Fruit fly (Drosophila melanogaster) whole organism, prepupa: Measurements from ENCODE around the gene HDAC6.

Source experiments
- Blimp-1 ChIP-seq: fragments of 200-800 bp; sonication (Bioruptor generic); optimal IDR thresholded peaks from 3 replicates; lab custom pipeline; 2017; ENCODE audit warnings: missing biosample characterization, missing genetic modification characterization, mild to moderate bottlenecking, moderate library complexity, missing genetic modification reagents
- CG10631 ChIP-seq: fragments of 200-800 bp; sonication (Bioruptor generic); optimal IDR thresholded peaks from 2 replicates; lab custom pipeline; 2016; ENCODE audit warnings: missing biosample characterization, missing genetic modification characterization
- CG10669 ChIP-seq: fragments of 200-800 bp; sonication (Bioruptor generic); optimal IDR thresholded peaks from 3 replicates; lab custom pipeline; 2018; ENCODE audit warnings: missing biosample characterization, mild to moderate bottlenecking, missing genetic modification characterization, moderate library complexity
- CG11294 ChIP-seq: fragments of 200-800 bp; sonication (Bioruptor generic); IDR thresholded peaks from 2 replicates; pipeline ENCODE4 v1.3.6; 2022; ENCODE audit warnings: missing biosample characterization, missing genetic modification characterization
- CG11762 ChIP-seq: fragments of 200-800 bp; sonication (Bioruptor generic); optimal IDR thresholded peaks from 3 replicates; lab custom pipeline; 2016; ENCODE audit warnings: missing biosample characterization, missing genetic modification characterization; ENCODE audit not compliant: insufficient read depth
- CG11902 ChIP-seq: fragments of 200-800 bp; sonication (Bioruptor generic); optimal IDR thresholded peaks from 3 replicates; lab custom pipeline; 2016; ENCODE audit warnings: missing biosample characterization, missing genetic modification characterization
- CG15336 ChIP-seq: fragments of 200-800 bp; sonication (Bioruptor generic); IDR thresholded peaks from 2 replicates; pipeline ENCODE4 v1.3.6; 2022; ENCODE audit warnings: missing biosample characterization, missing genetic modification characterization
- CG1621 ChIP-seq: fragments of 200-800 bp; sonication (Bioruptor generic); optimal IDR thresholded peaks from 3 replicates; lab custom pipeline; 2018; ENCODE audit warnings: missing biosample characterization, mild to moderate bottlenecking, missing genetic modification characterization
- CG16779 ChIP-seq: fragments of 200-800 bp; sonication (Bioruptor generic); optimal IDR thresholded peaks from 3 replicates; lab custom pipeline; 2017; ENCODE audit warnings: missing biosample characterization, mild to moderate bottlenecking, missing genetic modification characterization
- CG3032 ChIP-seq: fragments of 200-800 bp; optimal IDR thresholded peaks from 2 replicates; lab custom pipeline; 2019; ENCODE audit warnings: missing biosample characterization, mild to moderate bottlenecking, missing genetic modification characterization, moderate library complexity
- CG3919 ChIP-seq: fragments of 200-800 bp; sonication (Bioruptor generic); optimal IDR thresholded peaks from 3 replicates; lab custom pipeline; 2016; ENCODE audit warnings: missing biosample characterization, missing genetic modification characterization
- CG4318 ChIP-seq: fragments of 200-800 bp; sonication (Bioruptor generic); optimal IDR thresholded peaks from 3 replicates; lab custom pipeline; 2017; ENCODE audit warnings: missing biosample characterization, mild to moderate bottlenecking, missing genetic modification characterization
- CG6163 ChIP-seq: fragments of 200-800 bp; sonication (Bioruptor generic); IDR thresholded peaks from 3 replicates; pipeline ENCODE4 v1.3.6; 2022; ENCODE audit warnings: missing biosample characterization, missing genetic modification characterization
- CG6792 ChIP-seq: fragments of 200-800 bp; sonication (Bioruptor generic); optimal IDR thresholded peaks from 3 replicates; lab custom pipeline; 2016; ENCODE audit warnings: missing biosample characterization, missing genetic modification characterization
- CG6808 ChIP-seq: fragments of 200-800 bp; sonication (Bioruptor generic); optimal IDR thresholded peaks from 3 replicates; lab custom pipeline; 2017; ENCODE audit warnings: missing biosample characterization, missing genetic modification characterization, mild to moderate bottlenecking, moderate library complexity, missing genetic modification reagents
- CG6854 ChIP-seq: fragments of 200-800 bp; sonication (Bioruptor generic); optimal IDR thresholded peaks from 2 replicates; lab custom pipeline; 2017; ENCODE audit warnings: missing biosample characterization, mild to moderate bottlenecking, missing genetic modification characterization
- CG7368 ChIP-seq: fragments of 200-800 bp; sonication (Bioruptor generic); optimal IDR thresholded peaks from 3 replicates; lab custom pipeline; 2016; ENCODE audit warnings: missing biosample characterization, missing genetic modification characterization
- CG8119 ChIP-seq: fragments of 200-800 bp; sonication (Bioruptor generic); IDR thresholded peaks from 3 replicates; pipeline ENCODE4 v1.3.6; 2022; ENCODE audit warnings: missing biosample characterization, missing genetic modification characterization
- CG8319 ChIP-seq: fragments of 200-800 bp; sonication (Bioruptor generic); optimal IDR thresholded peaks from 3 replicates; lab custom pipeline; 2016; ENCODE audit warnings: missing biosample characterization, missing genetic modification characterization
- CG8632 ChIP-seq: fragments of 200-800 bp; sonication (Bioruptor generic); optimal IDR thresholded peaks from 3 replicates; lab custom pipeline; 2016; ENCODE audit warnings: missing biosample characterization, missing genetic modification characterization
- Eip78C ChIP-seq: fragments of 200-800 bp; sonication (Bioruptor generic); peaks from one replicate; lab custom pipeline; 2016; ENCODE audit warnings: missing biosample characterization, missing genetic modification characterization
- Eip93F ChIP-seq: fragments of 200-800 bp; sonication (Bioruptor generic); optimal IDR thresholded peaks from 2 replicates; lab custom pipeline; 2016; ENCODE audit warnings: missing biosample characterization, mild to moderate bottlenecking, missing genetic modification characterization
- Ets21C ChIP-seq: fragments of 200-800 bp; sonication (Bioruptor generic); optimal IDR thresholded peaks from 3 replicates; lab custom pipeline; 2016; ENCODE audit warnings: missing biosample characterization, missing genetic modification characterization
- Ets96B ChIP-seq: fragments of 200-800 bp; optimal IDR thresholded peaks from 2 replicates; lab custom pipeline; 2019; ENCODE audit warnings: missing biosample characterization, mild to moderate bottlenecking, missing genetic modification characterization, moderate library complexity
- Gug ChIP-seq: fragments of 200-800 bp; sonication (Bioruptor generic); IDR thresholded peaks from 2 replicates; pipeline ENCODE4 v1.3.6; 2022; ENCODE audit warnings: missing biosample characterization, missing genetic modification characterization
- Hr38 ChIP-seq: sonication (Bioruptor generic); optimal IDR thresholded peaks from 2 replicates; lab custom pipeline; 2016; ENCODE audit warnings: missing biosample characterization, missing genetic modification characterization
- Hr39 ChIP-seq: fragments of 200-800 bp; sonication (Bioruptor generic); optimal IDR thresholded peaks from 2 replicates; lab custom pipeline; 2016; ENCODE audit warnings: missing biosample characterization, missing genetic modification characterization
- Hr4 ChIP-seq: fragments of 200-800 bp; sonication (Bioruptor generic); optimal IDR thresholded peaks from 3 replicates; lab custom pipeline; 2016; ENCODE audit warnings: missing biosample characterization, missing genetic modification characterization
- Lpt ChIP-seq: fragments of 200-800 bp; sonication (Bioruptor generic); optimal IDR thresholded peaks from 3 replicates; lab custom pipeline; 2016; ENCODE audit warnings: missing biosample characterization, missing genetic modification characterization
- Met ChIP-seq: fragments of 200-800 bp; sonication (Bioruptor generic); optimal IDR thresholded peaks from 3 replicates; lab custom pipeline; 2016; ENCODE audit warnings: missing biosample characterization, missing genetic modification characterization
- Sox102F ChIP-seq: fragments of 200-800 bp; sonication (Bioruptor generic); optimal IDR thresholded peaks from 2 replicates; lab custom pipeline; 2016; ENCODE audit warnings: missing biosample characterization, mild to moderate bottlenecking, missing genetic modification characterization
- Sox14 ChIP-seq: fragments of 200-800 bp; sonication (Bioruptor generic); optimal IDR thresholded peaks from 3 replicates; lab custom pipeline; 2016; ENCODE audit warnings: missing biosample characterization, missing genetic modification characterization
- Sox15 ChIP-seq: fragments of 200-800 bp; sonication (Bioruptor generic); optimal IDR thresholded peaks from 3 replicates; lab custom pipeline; 2016; ENCODE audit warnings: missing biosample characterization, missing genetic modification characterization
- achi ChIP-seq: fragments of 200-800 bp; sonication (Bioruptor generic); optimal IDR thresholded peaks from 3 replicates; lab custom pipeline; 2016; ENCODE audit warnings: missing biosample characterization, missing genetic modification characterization
- cyc ChIP-seq: fragments of 200-800 bp; sonication (Bioruptor generic); optimal IDR thresholded peaks from 3 replicates; lab custom pipeline; 2016; ENCODE audit warnings: missing biosample characterization, missing genetic modification characterization
- dac ChIP-seq: fragments of 200-800 bp; sonication (Bioruptor generic); optimal IDR thresholded peaks from 2 replicates; lab custom pipeline; 2017; ENCODE audit warnings: missing biosample characterization, mild to moderate bottlenecking, missing genetic modification characterization
- dsx ChIP-seq: fragments of 200-800 bp; optimal IDR thresholded peaks from 3 replicates; lab custom pipeline; 2019; ENCODE audit warnings: missing biosample characterization, mild to moderate bottlenecking, missing genetic modification characterization, moderate library complexity; ENCODE audit not compliant: poor library complexity, severe bottlenecking
- eg ChIP-seq: fragments of 200-800 bp; sonication (Bioruptor generic); IDR thresholded peaks from 3 replicates; pipeline ENCODE4 v1.3.6; 2022; ENCODE audit warnings: missing biosample characterization, missing genetic modification characterization
- esn ChIP-seq: fragments of 200-800 bp; sonication (Bioruptor generic); optimal IDR thresholded peaks from 2 replicates; lab custom pipeline; 2016; ENCODE audit warnings: missing biosample characterization, mild to moderate bottlenecking, missing genetic modification characterization, moderate library complexity
- fd59A ChIP-seq: fragments of 200-800 bp; sonication (Bioruptor generic); optimal IDR thresholded peaks from 2 replicates; lab custom pipeline; 2017; ENCODE audit warnings: missing biosample characterization, mild to moderate bottlenecking, missing genetic modification characterization, missing genetic modification reagents
- fd85E ChIP-seq: fragments of 200-800 bp; sonication (Bioruptor generic); optimal IDR thresholded peaks from 3 replicates; lab custom pipeline; 2016; ENCODE audit warnings: missing biosample characterization, missing genetic modification characterization
- fkh ChIP-seq: fragments of 200-800 bp; sonication (Bioruptor generic); optimal IDR thresholded peaks from 3 replicates; lab custom pipeline; 2017; ENCODE audit warnings: missing biosample characterization, mild to moderate bottlenecking, missing genetic modification characterization, moderate library complexity
- lz ChIP-seq: fragments of 200-800 bp; sonication (Bioruptor generic); optimal IDR thresholded peaks from 3 replicates; lab custom pipeline; 2016; ENCODE audit warnings: missing biosample characterization, missing genetic modification characterization
- net ChIP-seq: fragments of 200-800 bp; sonication (Bioruptor generic); optimal IDR thresholded peaks from 3 replicates; lab custom pipeline; 2016; ENCODE audit warnings: missing biosample characterization, missing genetic modification characterization
- pdm3 ChIP-seq: fragments of 200-800 bp; sonication (Bioruptor generic); optimal IDR thresholded peaks from 3 replicates; lab custom pipeline; 2016; ENCODE audit warnings: missing biosample characterization, missing genetic modification characterization
- salr ChIP-seq, 2 experiments: fragments of 200-800 bp; sonication (Bioruptor generic); optimal IDR thresholded peaks; 3 replicates each; lab custom pipeline; 2016 to 2018; ENCODE audit warnings: missing biosample characterization in 2 of 2, missing genetic modification characterization in 2 of 2, mild to moderate bottlenecking in 1 of 2
- spab ChIP-seq: fragments of 200-800 bp; sonication (Bioruptor generic); optimal IDR thresholded peaks from 2 replicates; lab custom pipeline; 2017; ENCODE audit warnings: missing biosample characterization, mild to moderate bottlenecking, missing genetic modification characterization, missing genetic modification reagents
- ss ChIP-seq, 2 experiments: fragments of 200-800 bp; sonication (Bioruptor generic); optimal IDR thresholded peaks; 2 replicates in 1 of 2; 3 replicates in 1 of 2; lab custom pipeline; 2017 to 2018; ENCODE audit warnings: mild to moderate bottlenecking in 2 of 2, missing biosample characterization in 2 of 2, missing genetic modification characterization in 2 of 2, moderate library complexity in 1 of 2
- topi ChIP-seq: fragments of 200-800 bp; sonication (Bioruptor generic); optimal IDR thresholded peaks from 3 replicates; lab custom pipeline; 2016; ENCODE audit warnings: missing biosample characterization, missing genetic modification characterization
- vri ChIP-seq: fragments of 200-800 bp; sonication (Bioruptor generic); optimal IDR thresholded peaks from 3 replicates; lab custom pipeline; 2016; ENCODE audit warnings: missing biosample characterization, mild to moderate bottlenecking, missing genetic modification characterization

Gene HDAC6

dm6 chrX:15305975-15306909, 26.9 kb upstream of the HDAC6 start:
- TF ChIP-seq net (GFP tag; lab: Kevin White, UChicago): peak; percentile 32
- 0 out of 3 replicates have a peak, but pooled peaks have one; percentile 26 for TF ChIP-seq CG8119 (GFP tag; lab: Robert Waterston, UW)
- TF ChIP-seq dac (GFP tag; lab: Kevin White, UChicago): no peak
- TF ChIP-seq Ets21C (GFP tag; lab: Kevin White, UChicago): peak; percentile 4
- peak; percentile 5 for TF ChIP-seq Hr4 (GFP tag; lab: Kevin White, UChicago)
- TF ChIP-seq Sox15 (GFP tag; lab: Kevin White, UChicago): no peak
- TF ChIP-seq Gug (GFP tag; lab: Robert Waterston, UW): no peak
- no peak for TF ChIP-seq CG4318 (GFP tag; lab: Kevin White, UChicago)
- TF ChIP-seq topi (GFP tag; lab: Kevin White, UChicago): no peak
- TF ChIP-seq Sox102F: peak; percentile 42
- TF ChIP-seq cyc: no peak
- no peak for TF ChIP-seq achi
- peak; percentile 63 for TF ChIP-seq dsx
- TF ChIP-seq spab: no peak
- no peak for TF ChIP-seq Hr38 (GFP tag; lab: Kevin White, UChicago)
- peak; percentile 18 for TF ChIP-seq CG16779 (tag; lab: Kevin White, UChicago)
- no peak for TF ChIP-seq fd59A (GFP tag; lab: Kevin White, UChicago)
- no peak for TF ChIP-seq CG11762 (GFP tag; lab: Kevin White, UChicago)
- no peak for TF ChIP-seq CG11902 (GFP tag; lab: Kevin White, UChicago)
- no peak for TF ChIP-seq lz
- TF ChIP-seq CG11294 (GFP tag; lab: Robert Waterston, UW): no peak; the same call in 1 of the 2 replicates
- TF ChIP-seq CG8319: no peak
- TF ChIP-seq Ets96B (tag; lab: Kevin White, UChicago): no peak
- TF ChIP-seq CG6808 (GFP tag; lab: Kevin White, UChicago): no peak
- no peak for TF ChIP-seq eg (GFP tag; lab: Robert Waterston, UW)
- peak; percentile 13 for TF ChIP-seq Hr39 (GFP tag; lab: Kevin White, UChicago)
- TF ChIP-seq CG3919: peak; percentile 26
- TF ChIP-seq esn: peak; percentile 27
- TF ChIP-seq Eip78C: peak; percentile 64
- TF ChIP-seq pdm3 (GFP tag; lab: Kevin White, UChicago): no peak
- no peak for TF ChIP-seq CG1621
- TF ChIP-seq CG6163 (GFP tag; lab: Robert Waterston, UW): peak; percentile 33; the same call in 1 of the 3 replicates
- peak; percentile 74 for TF ChIP-seq vri (GFP tag; lab: Kevin White, UChicago)
- peak; percentile 68 for TF ChIP-seq Sox14 (GFP tag; lab: Kevin White, UChicago)
- TF ChIP-seq CG10631 (GFP tag; lab: Kevin White, UChicago): no peak
- peak in 1 of 2 experiments; percentile 51 for TF ChIP-seq ss (GFP tag; optimal IDR thresholded peaks at IDR 0.05; lab: Kevin White, UChicago)
- no peak for TF ChIP-seq CG3032 (tag; lab: Kevin White, UChicago)
- TF ChIP-seq Blimp-1 (GFP tag; lab: Kevin White, UChicago): no peak
- peak; percentile 3 for TF ChIP-seq CG6792 (GFP tag; lab: Kevin White, UChicago)
- TF ChIP-seq salr (GFP tag; optimal IDR thresholded peaks at IDR 0.05; lab: Kevin White, UChicago): no peak
- no peak for TF ChIP-seq CG7368 (GFP tag; lab: Kevin White, UChicago)
- TF ChIP-seq fkh (GFP tag; lab: Kevin White, UChicago): peak; percentile 29
- TF ChIP-seq Lpt: no peak
- peak; percentile 24; the same call in 1 of the 2 replicates for TF ChIP-seq CG15336 (GFP tag; lab: Robert Waterston, UW)
- peak; percentile 28 for TF ChIP-seq Met (GFP tag; lab: Kevin White, UChicago)
- TF ChIP-seq CG10669 (GFP tag; lab: Kevin White, UChicago): peak; percentile 2
- peak; percentile 75 for TF ChIP-seq Eip93F (GFP tag; lab: Kevin White, UChicago)
- TF ChIP-seq fd85E (GFP tag; lab: Kevin White, UChicago): no peak
- no peak for TF ChIP-seq CG8632 (GFP tag; lab: Kevin White, UChicago)
- peak; percentile 47 for TF ChIP-seq CG6854 (GFP tag; lab: Kevin White, UChicago)
